3 worm cellular contexts compared by ENCODE assay signal in the genomic region with DNA sequence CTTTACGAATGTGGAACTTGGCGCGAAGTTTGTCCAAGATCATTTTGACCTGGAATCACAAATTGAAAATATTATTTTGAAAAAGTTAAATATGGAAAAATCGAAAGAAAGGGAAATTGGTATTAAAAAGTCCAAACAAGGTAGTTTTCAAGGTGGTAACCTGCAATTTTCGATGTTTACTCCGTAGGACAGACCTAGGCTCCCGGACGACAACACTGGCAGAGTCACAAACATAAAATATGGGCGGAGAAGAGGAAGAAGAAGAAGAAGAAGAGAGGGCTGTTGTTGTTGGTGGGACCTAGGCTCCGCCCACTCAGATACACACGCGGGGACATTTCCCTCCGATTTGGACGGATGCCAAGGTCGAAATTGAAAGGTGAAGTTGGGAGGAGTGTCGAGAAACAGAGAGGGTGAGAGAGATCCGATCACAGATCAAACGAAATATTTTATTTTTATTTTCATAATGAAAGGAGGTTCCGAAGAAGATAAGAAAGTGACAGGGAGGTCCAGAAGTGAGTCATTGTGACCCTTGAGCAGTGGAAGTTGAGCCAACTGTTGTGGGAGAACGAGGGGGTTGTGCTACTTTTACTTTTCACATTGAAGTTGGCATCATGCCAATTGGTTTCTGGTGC.
A peak's percentile ranks its signal among the peaks of the same experiment; 100 is the strongest.
TF ChIP-seq lines count a peak whose summit lies in the region.

A gene (minus strand): TSS at position 51 of the 632 bp plus-strand sequence.

TF ChIP-seq in whole organism, L1 larva, 84 proteins besides CTCF, POLR2A, EP300 and RAD21 (continued from another document):
- TF ChIP-seq tbx-2 (tag; optimal IDR thresholded peaks at IDR 0.05; lab: Kevin White, UChicago) = peak; percentile 39
- TF ChIP-seq nhr-71 (tag; optimal IDR thresholded peaks at IDR 0.05; lab: Kevin White, UChicago) = peak; percentile 86
- TF ChIP-seq sox-4 (tag; optimal IDR thresholded peaks at IDR 0.05; lab: Kevin White, UChicago) = no peak
- peak; percentile 36 for TF ChIP-seq xbp-1 (tag; optimal IDR thresholded peaks at IDR 0.05; lab: Kevin White, UChicago)
- TF ChIP-seq C34B4.2 (tag; optimal IDR thresholded peaks at IDR 0.05; lab: Kevin White, UChicago) = no peak
- no peak for TF ChIP-seq lin-13 (GFP tag; optimal IDR thresholded peaks at IDR 0.05; lab: Kevin White, UChicago)
- TF ChIP-seq aha-1 (tag; optimal IDR thresholded peaks at IDR 0.05; lab: Kevin White, UChicago) = no peak
- peak; percentile 72 for TF ChIP-seq snu-23 (GFP tag; optimal IDR thresholded peaks at IDR 0.05; lab: Kevin White, UChicago)
- TF ChIP-seq jun-1 (tag; optimal IDR thresholded peaks at IDR 0.05; lab: Kevin White, UChicago) = no peak
- peak; percentile 73 for TF ChIP-seq rnt-1 (tag; optimal IDR thresholded peaks at IDR 0.05; lab: Kevin White, UChicago)
- TF ChIP-seq alr-1 (tag; optimal IDR thresholded peaks at IDR 0.05; lab: Kevin White, UChicago; ENCODE audit: borderline replicate concordance) = no peak
- peak in 1 of 2 experiments; percentile 26 for TF ChIP-seq ztf-11 (tag; optimal IDR thresholded peaks at IDR 0.05; lab: Kevin White, UChicago)
- TF ChIP-seq ceh-8 (GFP tag; optimal IDR thresholded peaks at IDR 0.05; lab: Kevin White, UChicago) = no peak
- TF ChIP-seq lsy-2 (tag; optimal IDR thresholded peaks at IDR 0.05; lab: Kevin White, UChicago) = peak; percentile 22 to 56
- peak; percentile 53 for TF ChIP-seq mep-1 (tag; optimal IDR thresholded peaks at IDR 0.05; lab: Kevin White, UChicago)
- no peak for TF ChIP-seq nhr-237 (tag; optimal IDR thresholded peaks at IDR 0.05; lab: Kevin White, UChicago)
- no peak for TF ChIP-seq efl-3 (GFP tag; optimal IDR thresholded peaks at IDR 0.05; lab: Kevin White, UChicago)
- peak; percentile 74 for TF ChIP-seq nhr-20 (tag; optimal IDR thresholded peaks at IDR 0.05; lab: Kevin White, UChicago)
- peak; percentile 94 for TF ChIP-seq blmp-1 (tag; optimal IDR thresholded peaks at IDR 0.05; lab: Kevin White, UChicago)
- no peak for TF ChIP-seq nhr-76 (tag; optimal IDR thresholded peaks at IDR 0.05; lab: Kevin White, UChicago)
- peak; percentile 22 for TF ChIP-seq egl-13 (tag; optimal IDR thresholded peaks at IDR 0.05; lab: Kevin White, UChicago)
- peak; percentile 88 for TF ChIP-seq nhr-85 (tag; lab: Kevin White, UChicago)
- TF ChIP-seq skn-1 (tag; optimal IDR thresholded peaks at IDR 0.05; lab: Kevin White, UChicago) = peak; percentile 9
- peak; percentile 67 for TF ChIP-seq nhr-19 (GFP tag; conservative IDR thresholded peaks at IDR 0.05; lab: Robert Waterston, UW)
- TF ChIP-seq nhr-90 (tag; optimal IDR thresholded peaks at IDR 0.05; lab: Kevin White, UChicago; ENCODE audit: poor library complexity) = no peak
- TF ChIP-seq efl-1 (optimal IDR thresholded peaks at IDR 0.05; lab: Kevin White, UChicago) = peak in 1 of 2 experiments; percentile 26
- no peak for TF ChIP-seq efl-1 (GFP tag; optimal IDR thresholded peaks at IDR 0.05 in 1 of 2; lab: Kevin White, UChicago)
- TF ChIP-seq lin-15B (tag; optimal IDR thresholded peaks at IDR 0.05; lab: Kevin White, UChicago) = no peak
- TF ChIP-seq lin-39 (tag; optimal IDR thresholded peaks at IDR 0.05; lab: Kevin White, UChicago) = peak; percentile 41
- TF ChIP-seq nhr-84 (tag; optimal IDR thresholded peaks at IDR 0.05; lab: Kevin White, UChicago) = no peak
- peak; percentile 35 for TF ChIP-seq swsn-7 (tag; optimal IDR thresholded peaks at IDR 0.05; lab: Kevin White, UChicago)
- TF ChIP-seq lin-14 (GFP tag; optimal IDR thresholded peaks at IDR 0.05; lab: Kevin White, UChicago) = peak; percentile 90
- TF ChIP-seq tlp-1 (tag; optimal IDR thresholded peaks at IDR 0.05; lab: Kevin White, UChicago) = no peak
- no peak for TF ChIP-seq fkh-10 (GFP tag; optimal IDR thresholded peaks at IDR 0.05; lab: Kevin White, UChicago)

TF ChIP-seq in whole organism, L2 larva, 48 proteins besides CTCF, POLR2A, EP300 and RAD21 (continued from another document):
- TF ChIP-seq elt-3 (tag; optimal IDR thresholded peaks at IDR 0.05; lab: Kevin White, UChicago) (no peak), peb-1 (tag; optimal IDR thresholded peaks at IDR 0.05; lab: Kevin White, UChicago) (no peak), nhr-23 (tag; optimal IDR thresholded peaks at IDR 0.05; lab: Kevin White, UChicago) (no peak), elt-1 (tag; optimal IDR thresholded peaks at IDR 0.05; lab: Kevin White, UChicago) (no peak), nhr-25 (tag; optimal IDR thresholded peaks at IDR 0.05; lab: Kevin White, UChicago) (peak; percentile 31), ceh-16 (tag; optimal IDR thresholded peaks at IDR 0.05; lab: Kevin White, UChicago) (no peak), ZK546.5 (tag; optimal IDR thresholded peaks at IDR 0.05; lab: Kevin White, UChicago) (no peak), Y55F3AM.14 (GFP tag; optimal IDR thresholded peaks at IDR 0.05; lab: Kevin White, UChicago) (no peak), nhr-6 (tag; optimal IDR thresholded peaks at IDR 0.05; lab: Kevin White, UChicago) (no peak), unc-55 (GFP tag; optimal IDR thresholded peaks at IDR 0.05; lab: Kevin White, UChicago) (no peak), aly-2 (tag; optimal IDR thresholded peaks at IDR 0.05; lab: Kevin White, UChicago) (no peak), crh-2 (tag; optimal IDR thresholded peaks at IDR 0.05; lab: Kevin White, UChicago) (no peak), egl-27 (tag; optimal IDR thresholded peaks at IDR 0.05; lab: Kevin White, UChicago) (no peak), sma-9 (GFP tag; optimal IDR thresholded peaks at IDR 0.05; lab: Kevin White, UChicago) (peak; percentile 82), sma-9 (tag; optimal IDR thresholded peaks at IDR 0.05; lab: Kevin White, UChicago) (no peak), lsy-2 (tag; optimal IDR thresholded peaks at IDR 0.05; lab: Kevin White, UChicago) (peak in 1 of 2 experiments; percentile 36), gmeb-1 (tag; optimal IDR thresholded peaks at IDR 0.05; lab: Kevin White, UChicago) (no peak), nhr-129 (tag; optimal IDR thresholded peaks at IDR 0.05; lab: Kevin White, UChicago) (peak; percentile 53)

TF ChIP-seq in whole organism, L4 larva, 104 proteins besides CTCF, POLR2A, EP300 and RAD21 (continued from another document):
- TF ChIP-seq mdl-1 (tag; optimal IDR thresholded peaks at IDR 0.05; lab: Kevin White, UChicago) (peak in 1 of 2 experiments; percentile 39), hlh-11 (tag; optimal IDR thresholded peaks at IDR 0.05; lab: Kevin White, UChicago) (peak; percentile 50)
